Worm (Caenorhabditis elegans): Measurements from ENCODE around the gene txt-17.

Gene txt-17

ce11 chrV:7053100-7053499, at the start of gene txt-17:
TSS of gene txt-17 (minus strand) at chrV:7053200.
- TF ChIP-seq nhr-12 (tag; optimal IDR thresholded peaks at IDR 0.05) (no peak), nhr-237 (tag; optimal IDR thresholded peaks at IDR 0.05) (no peak), eor-1 (tag; optimal IDR thresholded peaks at IDR 0.05) (no peak), fkh-2 (tag; optimal IDR thresholded peaks at IDR 0.05) (no peak), nhr-77 (tag; optimal IDR thresholded peaks at IDR 0.05) (no peak), nhr-76 (tag; optimal IDR thresholded peaks at IDR 0.05) (no peak), jun-1 (tag; optimal IDR thresholded peaks at IDR 0.05) (no peak), ama-1 (optimal IDR thresholded peaks at IDR 0.05) (no peak), elt-3 (tag; optimal IDR thresholded peaks at IDR 0.05) (no peak), aly-2 (tag; optimal IDR thresholded peaks at IDR 0.05) (no peak), fkh-10 (GFP tag; optimal IDR thresholded peaks at IDR 0.05) (no peak), ceh-82 (tag; optimal IDR thresholded peaks at IDR 0.05) (no peak), unc-39 (tag; optimal IDR thresholded peaks at IDR 0.05) (no peak), mdl-1 (tag; optimal IDR thresholded peaks at IDR 0.05) (no peak), lin-39 (tag; optimal IDR thresholded peaks at IDR 0.05) (no peak)

- TF ChIP-seq nhr-43 (tag; optimal IDR thresholded peaks at IDR 0.05; ENCODE audit: poor library complexity, severe bottlenecking) (no peak), nhr-67 (tag; optimal IDR thresholded peaks at IDR 0.05) (no peak), elt-1 (tag; optimal IDR thresholded peaks at IDR 0.05) (no peak), sea-2 (GFP tag; optimal IDR thresholded peaks at IDR 0.05) (no peak), lsy-12 (tag; optimal IDR thresholded peaks at IDR 0.05) (no peak), aly-2 (tag; optimal IDR thresholded peaks at IDR 0.05) (no peak), ceh-9 (tag; optimal IDR thresholded peaks at IDR 0.05) (no peak), pqm-1 (tag; optimal IDR thresholded peaks at IDR 0.05) (no peak)
Measured at ce11 chrV:7096811-7097210, 43.8 kb upstream of the txt-17 start.

- no peak for TF ChIP-seq R02D3.7 (tag; optimal IDR thresholded peaks at IDR 0.05)
- TF ChIP-seq nfya-1 (tag; optimal IDR thresholded peaks at IDR 0.05; ENCODE audit: insufficient read depth) = no peak
- no peak for TF ChIP-seq nhr-25 (tag; optimal IDR thresholded peaks at IDR 0.05)
- peak; percentile 21 for TF ChIP-seq pqm-1 (tag; optimal IDR thresholded peaks at IDR 0.05)
- TF ChIP-seq sea-2 (GFP tag; optimal IDR thresholded peaks at IDR 0.05) = no peak
- peak; percentile 27 for TF ChIP-seq elt-2 (tag; optimal IDR thresholded peaks at IDR 0.05)
- no peak for TF ChIP-seq aly-2 (tag; optimal IDR thresholded peaks at IDR 0.05)
- no peak for TF ChIP-seq ceh-16 (tag; optimal IDR thresholded peaks at IDR 0.05)
Measured at ce11 chrV:7096129-7096730, 43.2 kb upstream of the txt-17 start.

ce11 chrV:7095254-7095990, 42.4 kb upstream of the txt-17 start:
- TF ChIP-seq unc-39 (tag; optimal IDR thresholded peaks at IDR 0.05) = no peak
- TF ChIP-seq snpc-4 (tag; optimal IDR thresholded peaks at IDR 0.05) = no peak
- no peak for TF ChIP-seq ZK546.5 (tag; optimal IDR thresholded peaks at IDR 0.05)
- TF ChIP-seq elt-2 (tag; optimal IDR thresholded peaks at IDR 0.05) = peak; percentile 74
- TF ChIP-seq eor-1 (tag; optimal IDR thresholded peaks at IDR 0.05) = no peak
- no peak for TF ChIP-seq egl-5 (tag; optimal IDR thresholded peaks at IDR 0.05)
- peak; percentile 44 for TF ChIP-seq pqm-1 (tag; optimal IDR thresholded peaks at IDR 0.05)

ce11 chrV:7093720-7094401, 40.9 kb upstream of the txt-17 start, which contains the start of gene nhr-135:
TSS of gene nhr-135 (minus strand) at chrV:7093770.
- TF ChIP-seq nhr-43 (tag; optimal IDR thresholded peaks at IDR 0.05; ENCODE audit: poor library complexity, severe bottlenecking) = peak; percentile 27
- peak; percentile 85 for TF ChIP-seq pha-4 (tag; optimal IDR thresholded peaks at IDR 0.05)
- peak; percentile 54 for TF ChIP-seq nhr-25 (tag; optimal IDR thresholded peaks at IDR 0.05)
- peak; percentile 46 for TF ChIP-seq snpc-4 (tag; optimal IDR thresholded peaks at IDR 0.05)
- TF ChIP-seq elt-2 (tag; optimal IDR thresholded peaks at IDR 0.05) = peak; percentile 92
- no peak for TF ChIP-seq nhr-77 (tag; optimal IDR thresholded peaks at IDR 0.05)
- no peak for TF ChIP-seq nhr-237 (tag; optimal IDR thresholded peaks at IDR 0.05)
- no peak for TF ChIP-seq ama-1 (optimal IDR thresholded peaks at IDR 0.05)
- no peak for TF ChIP-seq daf-12 (tag; optimal IDR thresholded peaks at IDR 0.05)
- no peak for TF ChIP-seq nhr-23 (tag; optimal IDR thresholded peaks at IDR 0.05)
- TF ChIP-seq fkh-2 (tag; optimal IDR thresholded peaks at IDR 0.05) = no peak
- no peak for TF ChIP-seq ceh-16 (tag; optimal IDR thresholded peaks at IDR 0.05)
- no peak for TF ChIP-seq ceh-9 (tag; optimal IDR thresholded peaks at IDR 0.05)
- peak; percentile 40 for TF ChIP-seq nfya-1 (tag; optimal IDR thresholded peaks at IDR 0.05; ENCODE audit: insufficient read depth)
- TF ChIP-seq lsy-12 (tag; optimal IDR thresholded peaks at IDR 0.05) = no peak
- TF ChIP-seq unc-39 (tag; optimal IDR thresholded peaks at IDR 0.05) = no peak
- no peak for TF ChIP-seq lin-39 (tag; optimal IDR thresholded peaks at IDR 0.05)
- TF ChIP-seq mdl-1 (tag; optimal IDR thresholded peaks at IDR 0.05) = peak; percentile 77
- no peak for TF ChIP-seq aly-2 (tag; optimal IDR thresholded peaks at IDR 0.05)
- TF ChIP-seq mml-1 (tag; optimal IDR thresholded peaks at IDR 0.05) = no peak
- peak; percentile 30 for TF ChIP-seq hmg-11 (tag; optimal IDR thresholded peaks at IDR 0.05)
- TF ChIP-seq elt-3 (tag; optimal IDR thresholded peaks at IDR 0.05) = peak in 1 of 3 experiments; percentile 72
- TF ChIP-seq pqm-1 (tag; optimal IDR thresholded peaks at IDR 0.05) = peak; percentile 89
- peak; percentile 59 for TF ChIP-seq ceh-28 (tag; optimal IDR thresholded peaks at IDR 0.05)
- no peak for TF ChIP-seq nhr-76 (tag; optimal IDR thresholded peaks at IDR 0.05)
- no peak for TF ChIP-seq fkh-10 (GFP tag; optimal IDR thresholded peaks at IDR 0.05)
- TF ChIP-seq jun-1 (tag; optimal IDR thresholded peaks at IDR 0.05) = peak; percentile 77
